4 worm cellular contexts compared by ENCODE assay signal in genomic region chrX:601340-601757, ce11.
TF ChIP-seq lines count a peak whose summit lies in the region.

No protein-coding gene starts in this region.

TF ChIP-seq in whole organism, L2 larva, 48 proteins besides CTCF, POLR2A, EP300 and RAD21 (continues in another document):
- TF ChIP-seq nhr-77 (tag; optimal IDR thresholded peaks at IDR 0.05; lab: Kevin White, UChicago): no peak
- TF ChIP-seq lin-13 (GFP tag; optimal IDR thresholded peaks at IDR 0.05; lab: Kevin White, UChicago): no peak
- peak; percentile 61 for TF ChIP-seq zag-1 (tag; optimal IDR thresholded peaks at IDR 0.05; lab: Kevin White, UChicago)
- TF ChIP-seq nhr-129 (tag; optimal IDR thresholded peaks at IDR 0.05; lab: Kevin White, UChicago): peak; percentile 66
- TF ChIP-seq mbf-1 (tag; optimal IDR thresholded peaks at IDR 0.05; lab: Kevin White, UChicago): no peak
- TF ChIP-seq lsy-2 (tag; optimal IDR thresholded peaks at IDR 0.05; lab: Kevin White, UChicago): peak in 1 of 2 experiments; percentile 4
- no peak for TF ChIP-seq dmd-4 (tag; optimal IDR thresholded peaks at IDR 0.05; lab: Kevin White, UChicago)
- no peak for TF ChIP-seq nhr-25 (tag; optimal IDR thresholded peaks at IDR 0.05; lab: Kevin White, UChicago)
- no peak for TF ChIP-seq R02D3.7 (tag; optimal IDR thresholded peaks at IDR 0.05; lab: Kevin White, UChicago)
- TF ChIP-seq lin-11 (tag; optimal IDR thresholded peaks at IDR 0.05; lab: Kevin White, UChicago): peak; percentile 30
- no peak for TF ChIP-seq ztf-4 (tag; optimal IDR thresholded peaks at IDR 0.05; lab: Kevin White, UChicago)
- TF ChIP-seq mdl-1 (tag; optimal IDR thresholded peaks at IDR 0.05; lab: Kevin White, UChicago): peak in 1 of 2 experiments; percentile 37
- no peak for TF ChIP-seq aly-2 (tag; optimal IDR thresholded peaks at IDR 0.05; lab: Kevin White, UChicago)
- TF ChIP-seq sem-4 (tag; optimal IDR thresholded peaks at IDR 0.05; lab: Kevin White, UChicago): peak; percentile 18
- TF ChIP-seq sma-3 (GFP tag; optimal IDR thresholded peaks at IDR 0.05; lab: Kevin White, UChicago): no peak
- no peak for TF ChIP-seq ZK546.5 (tag; optimal IDR thresholded peaks at IDR 0.05; lab: Kevin White, UChicago)
- TF ChIP-seq nhr-23 (tag; optimal IDR thresholded peaks at IDR 0.05; lab: Kevin White, UChicago): no peak
- TF ChIP-seq F13H6.1 (tag; optimal IDR thresholded peaks at IDR 0.05; lab: Kevin White, UChicago): peak; percentile 37
- peak; percentile 76 for TF ChIP-seq unc-55 (GFP tag; optimal IDR thresholded peaks at IDR 0.05; lab: Kevin White, UChicago)
- TF ChIP-seq crh-2 (tag; optimal IDR thresholded peaks at IDR 0.05; lab: Kevin White, UChicago): peak; percentile 43
- no peak for TF ChIP-seq ztf-1 (GFP tag; conservative IDR thresholded peaks at IDR 0.05; lab: Robert Waterston, UW)
- TF ChIP-seq elt-1 (tag; optimal IDR thresholded peaks at IDR 0.05; lab: Kevin White, UChicago): no peak
- TF ChIP-seq ceh-16 (tag; optimal IDR thresholded peaks at IDR 0.05; lab: Kevin White, UChicago): no peak
- TF ChIP-seq mab-5 (tag; optimal IDR thresholded peaks at IDR 0.05; lab: Kevin White, UChicago): no peak

TF ChIP-seq in whole organism, L4 larva, 104 proteins besides CTCF, POLR2A, EP300 and RAD21 (continues in another document):
- TF ChIP-seq ceh-44 (GFP tag; IDR thresholded peaks at IDR 0.05; lab: Robert Waterston, UW): 0 out of 2 replicates have a peak, but pooled peaks have one; percentile 4
- TF ChIP-seq hif-1 (tag; optimal IDR thresholded peaks at IDR 0.05; lab: Kevin White, UChicago): peak in 1 of 2 experiments; percentile 88
- TF ChIP-seq ctbp-1 (GFP tag; IDR thresholded peaks at IDR 0.05; lab: Robert Waterston, UW): 0 out of 2 replicates have a peak, but pooled peaks have one; percentile 52
- TF ChIP-seq lsy-2 (tag; optimal IDR thresholded peaks at IDR 0.05; lab: Kevin White, UChicago): peak in 1 of 2 experiments; percentile 32
- TF ChIP-seq hmg-1.1 (GFP tag; IDR thresholded peaks at IDR 0.05; lab: Robert Waterston, UW): peak; percentile 81
- TF ChIP-seq mes-2 (tag; optimal IDR thresholded peaks at IDR 0.05; lab: Kevin White, UChicago; ENCODE audit: poor library complexity, severe bottlenecking): no peak
- no peak for TF ChIP-seq nhr-102 (tag; optimal IDR thresholded peaks at IDR 0.05; lab: Kevin White, UChicago)
- TF ChIP-seq ceh-20 (GFP tag; IDR thresholded peaks at IDR 0.05; lab: Robert Waterston, UW): 0 out of 2 replicates have a peak, but pooled peaks have one; percentile 63
- TF ChIP-seq madf-9 (GFP tag; conservative IDR thresholded peaks at IDR 0.05; lab: Robert Waterston, UW): no peak
- peak; percentile 88 for TF ChIP-seq aha-1 (tag; lab: Kevin White, UChicago)
- no peak for TF ChIP-seq ztf-7 (tag; optimal IDR thresholded peaks at IDR 0.05; lab: Kevin White, UChicago)
- peak; percentile 55 for TF ChIP-seq mep-1 (tag; optimal IDR thresholded peaks at IDR 0.05; lab: Kevin White, UChicago)
- TF ChIP-seq fkh-10 (GFP tag; optimal IDR thresholded peaks at IDR 0.05; lab: Kevin White, UChicago): peak; percentile 84
- TF ChIP-seq hlh-30 (tag; optimal IDR thresholded peaks at IDR 0.05; lab: Kevin White, UChicago; ENCODE audit: insufficient read depth): peak; percentile 79
- TF ChIP-seq set-16 (GFP tag; IDR thresholded peaks at IDR 0.05; lab: Robert Waterston, UW): peak; percentile 82
- TF ChIP-seq rbr-2 (tag; optimal IDR thresholded peaks at IDR 0.05; lab: Kevin White, UChicago): peak; percentile 69
- TF ChIP-seq unc-39 (tag; optimal IDR thresholded peaks at IDR 0.05; lab: Kevin White, UChicago): no peak
- peak; percentile 2 for TF ChIP-seq hlh-11 (tag; optimal IDR thresholded peaks at IDR 0.05; lab: Kevin White, UChicago)
- peak; percentile 25; the same call in 1 of the 2 replicates for TF ChIP-seq dmd-6 (GFP tag; IDR thresholded peaks at IDR 0.05; lab: Robert Waterston, UW)
- peak; percentile 68 for TF ChIP-seq egl-43 (GFP tag; IDR thresholded peaks at IDR 0.05; lab: Robert Waterston, UW)
- TF ChIP-seq vab-7 (GFP tag; IDR thresholded peaks at IDR 0.05; lab: Robert Waterston, UW): peak; percentile 17; the same call in 1 of the 2 replicates
- TF ChIP-seq mdl-1 (tag; optimal IDR thresholded peaks at IDR 0.05; lab: Kevin White, UChicago): peak in 1 of 2 experiments; percentile 42

TF ChIP-seq in whole organism, late embryonic, 69 proteins besides CTCF, POLR2A, EP300 and RAD21 (continues in another document):
- peak; percentile 37 for TF ChIP-seq nfya-1 (tag; optimal IDR thresholded peaks at IDR 0.05; lab: Kevin White, UChicago)
- no peak for TF ChIP-seq pag-3 (tag; optimal IDR thresholded peaks at IDR 0.05; lab: Kevin White, UChicago; ENCODE audit: borderline replicate concordance)
- peak; percentile 25 for TF ChIP-seq ceh-18 (tag; optimal IDR thresholded peaks at IDR 0.05; lab: Kevin White, UChicago)
- peak; percentile 81 for TF ChIP-seq hlh-30 (tag; optimal IDR thresholded peaks at IDR 0.05; lab: Kevin White, UChicago; ENCODE audit: insufficient read depth)
- TF ChIP-seq fkh-6 (tag; optimal IDR thresholded peaks at IDR 0.05; lab: Kevin White, UChicago): peak; percentile 1
- TF ChIP-seq hlh-8 (tag; optimal IDR thresholded peaks at IDR 0.05; lab: Kevin White, UChicago): no peak
- no peak for TF ChIP-seq K09A11.1 (tag; optimal IDR thresholded peaks at IDR 0.05; lab: Kevin White, UChicago; ENCODE audit: insufficient read depth)
- TF ChIP-seq eyg-1 (tag; optimal IDR thresholded peaks at IDR 0.05; lab: Kevin White, UChicago): no peak
- TF ChIP-seq ceh-48 (tag; optimal IDR thresholded peaks at IDR 0.05; lab: Kevin White, UChicago): no peak
- no peak for TF ChIP-seq pqm-1 (tag; optimal IDR thresholded peaks at IDR 0.05; lab: Kevin White, UChicago)
- TF ChIP-seq sdc-2 (tag; optimal IDR thresholded peaks at IDR 0.05; lab: Kevin White, UChicago): peak; percentile 75
- TF ChIP-seq fkh-10 (GFP tag; optimal IDR thresholded peaks at IDR 0.05; lab: Kevin White, UChicago): peak; percentile 7
- no peak for TF ChIP-seq pha-4 (tag; optimal IDR thresholded peaks at IDR 0.05; lab: Kevin White, UChicago)
- no peak for TF ChIP-seq ceh-9 (tag; optimal IDR thresholded peaks at IDR 0.05; lab: Kevin White, UChicago)
- no peak for TF ChIP-seq hlh-6 (tag; optimal IDR thresholded peaks at IDR 0.05; lab: Kevin White, UChicago)
- peak; percentile 61 for TF ChIP-seq ceh-19 (GFP tag; optimal IDR thresholded peaks at IDR 0.05; lab: Kevin White, UChicago)
- no peak for TF ChIP-seq ets-4 (tag; optimal IDR thresholded peaks at IDR 0.05; lab: Kevin White, UChicago)
- no peak for TF ChIP-seq T23F11.4 (GFP tag; optimal IDR thresholded peaks at IDR 0.05; lab: Kevin White, UChicago)
- no peak for TF ChIP-seq fax-1 (tag; optimal IDR thresholded peaks at IDR 0.05; lab: Kevin White, UChicago)
- peak; percentile 26 for TF ChIP-seq pat-9 (tag; optimal IDR thresholded peaks at IDR 0.05; lab: Kevin White, UChicago)
- TF ChIP-seq ceh-2 (tag; optimal IDR thresholded peaks at IDR 0.05; lab: Kevin White, UChicago): peak; percentile 23
- TF ChIP-seq ceh-34 (tag; optimal IDR thresholded peaks at IDR 0.05; lab: Kevin White, UChicago): peak; percentile 46
- TF ChIP-seq lim-6 (tag; optimal IDR thresholded peaks at IDR 0.05; lab: Kevin White, UChicago): peak; percentile 53
- no peak for TF ChIP-seq unc-86 (tag; optimal IDR thresholded peaks at IDR 0.05; lab: Kevin White, UChicago)
- TF ChIP-seq ceh-30 (tag; optimal IDR thresholded peaks at IDR 0.05; lab: Kevin White, UChicago): no peak
- no peak for TF ChIP-seq pros-1 (tag; optimal IDR thresholded peaks at IDR 0.05; lab: Kevin White, UChicago)

TF ChIP-seq in whole organism, mixed stage, embryonic, 35 proteins besides CTCF, POLR2A, EP300 and RAD21 (continues in another document):
- no peak for TF ChIP-seq pha-4 (tag; optimal IDR thresholded peaks at IDR 0.05; lab: Kevin White, UChicago)
- TF ChIP-seq ceh-43 (GFP tag; optimal IDR thresholded peaks at IDR 0.05; lab: Kevin White, UChicago): no peak
- no peak for TF ChIP-seq bed-3 (GFP tag; optimal IDR thresholded peaks at IDR 0.05; lab: Kevin White, UChicago)
- TF ChIP-seq nhr-28 (tag; optimal IDR thresholded peaks at IDR 0.05; lab: Kevin White, UChicago): no peak
- no peak for TF ChIP-seq snpc-4 (tag; optimal IDR thresholded peaks at IDR 0.05; lab: Kevin White, UChicago)
- TF ChIP-seq ham-2 (GFP tag; optimal IDR thresholded peaks at IDR 0.05; lab: Kevin White, UChicago): no peak
- TF ChIP-seq tbx-8 (GFP tag; optimal IDR thresholded peaks at IDR 0.05; lab: Kevin White, UChicago): no peak
- no peak for TF ChIP-seq ceh-39 (tag; optimal IDR thresholded peaks at IDR 0.05; lab: Kevin White, UChicago)
- no peak for TF ChIP-seq nhr-12 (tag; optimal IDR thresholded peaks at IDR 0.05; lab: Kevin White, UChicago)
- TF ChIP-seq sem-2 (GFP tag; optimal IDR thresholded peaks at IDR 0.05; lab: Kevin White, UChicago): peak; percentile 22
- peak; percentile 56 for TF ChIP-seq drap-1 (GFP tag; optimal IDR thresholded peaks at IDR 0.05; lab: Kevin White, UChicago)
- peak; percentile 7 for TF ChIP-seq lin-13 (tag; optimal IDR thresholded peaks at IDR 0.05; lab: Kevin White, UChicago)
- no peak for TF ChIP-seq unc-39 (tag; optimal IDR thresholded peaks at IDR 0.05; lab: Kevin White, UChicago)
- TF ChIP-seq blmp-1 (tag; optimal IDR thresholded peaks at IDR 0.05; lab: Kevin White, UChicago): no peak
- no peak for TF ChIP-seq nhr-76 (tag; optimal IDR thresholded peaks at IDR 0.05; lab: Kevin White, UChicago)
- TF ChIP-seq lin-32 (GFP tag; optimal IDR thresholded peaks at IDR 0.05; lab: Kevin White, UChicago): no peak
- peak; percentile 0 for TF ChIP-seq lsy-2 (tag; optimal IDR thresholded peaks at IDR 0.05; lab: Kevin White, UChicago)
- peak; percentile 93 for TF ChIP-seq ces-1 (GFP tag; optimal IDR thresholded peaks at IDR 0.05; lab: Kevin White, UChicago)
- no peak for TF ChIP-seq mep-1 (tag; optimal IDR thresholded peaks at IDR 0.05; lab: Kevin White, UChicago)
- peak; percentile 74 for TF ChIP-seq mls-2 (tag; optimal IDR thresholded peaks at IDR 0.05; lab: Kevin White, UChicago)
- no peak for TF ChIP-seq hlh-1 (tag; optimal IDR thresholded peaks at IDR 0.05; lab: Kevin White, UChicago)
- no peak for TF ChIP-seq elt-3 (tag; optimal IDR thresholded peaks at IDR 0.05; lab: Kevin White, UChicago)
- TF ChIP-seq unc-62 (GFP tag; optimal IDR thresholded peaks at IDR 0.05; lab: Kevin White, UChicago): peak; percentile 12
- no peak for TF ChIP-seq elt-1 (tag; optimal IDR thresholded peaks at IDR 0.05; lab: Kevin White, UChicago; ENCODE audit: borderline replicate concordance, insufficient read depth)
- no peak for TF ChIP-seq ztf-11 (tag; optimal IDR thresholded peaks at IDR 0.05; lab: Kevin White, UChicago)
- TF ChIP-seq zip-8 (tag; optimal IDR thresholded peaks at IDR 0.05; lab: Kevin White, UChicago): no peak
- peak; percentile 77 for TF ChIP-seq sptf-1 (tag; optimal IDR thresholded peaks at IDR 0.05; lab: Kevin White, UChicago)
- TF ChIP-seq cnd-1 (tag; optimal IDR thresholded peaks at IDR 0.05; lab: Kevin White, UChicago): peak; percentile 39
- peak; percentile 47 for TF ChIP-seq unc-120 (tag; optimal IDR thresholded peaks at IDR 0.05; lab: Kevin White, UChicago; ENCODE audit: poor library complexity, severe bottlenecking)
- no peak for TF ChIP-seq nhr-237 (tag; optimal IDR thresholded peaks at IDR 0.05; lab: Kevin White, UChicago)
